Fruit fly (Drosophila melanogaster): Measurements from ENCODE around the gene CG7970.

DNA sequence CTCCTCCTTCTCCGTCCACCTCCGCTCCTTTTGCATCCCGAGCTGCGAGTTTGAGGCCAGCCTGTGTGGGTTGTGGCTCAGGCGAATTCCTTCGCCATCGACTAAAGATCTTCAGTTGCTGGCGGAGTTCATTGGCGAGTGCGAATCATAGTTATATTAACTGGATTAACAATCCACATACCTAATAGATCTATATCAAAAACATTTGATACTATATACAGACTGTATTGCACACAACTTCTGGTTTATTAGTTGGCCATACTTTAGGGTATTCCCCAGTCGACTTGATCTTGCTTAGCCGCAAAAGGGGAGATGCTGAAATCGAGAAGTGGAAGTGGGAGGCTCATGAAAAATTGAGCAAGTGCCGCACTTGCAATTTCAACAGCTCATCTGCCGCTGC, 40.3 kb downstream of the CG7970 start:
- TF ChIP-seq ttk (optimal IDR thresholded peaks at IDR 0.05) (no peak), psq (optimal IDR thresholded peaks at IDR 0.05) (no peak)
